Fruit fly (Drosophila melanogaster): ENCODE measurements around the gene CG45075.

The CG45075 gene

dm6 chr2L:6082936-6083627, 8.1 kb upstream of the CG45075 start (continued):
- TF ChIP-seq CG13424 (tag; optimal IDR thresholded peaks at IDR 0.05): peak; percentile 7
- peak; percentile 8 for TF ChIP-seq schlank (tag; optimal IDR thresholded peaks at IDR 0.05)
- peak; percentile 37 for TF ChIP-seq kni (GFP tag; optimal IDR thresholded peaks at IDR 0.05)
- peak; percentile 24 for TF ChIP-seq lbe (GFP tag; optimal IDR thresholded peaks at IDR 0.05)
- peak; percentile 54 for TF ChIP-seq CG17568 (GFP tag; optimal IDR thresholded peaks at IDR 0.05)
- TF ChIP-seq gem (tag; optimal IDR thresholded peaks at IDR 0.05): peak; percentile 19
- no peak for TF ChIP-seq Oli (tag; optimal IDR thresholded peaks at IDR 0.05)
- TF ChIP-seq CG3281 (GFP tag; optimal IDR thresholded peaks at IDR 0.05): peak; percentile 32
- TF ChIP-seq Aef1 (GFP tag; IDR thresholded peaks at IDR 0.05): peak; percentile 17; the same call in 1 of the 3 replicates
- TF ChIP-seq Trl (optimal IDR thresholded peaks at IDR 0.05): peak; percentile 10 to 87
- no peak for TF ChIP-seq Trl (GFP tag; optimal IDR thresholded peaks at IDR 0.05)
- TF ChIP-seq CG10209 (GFP tag; optimal IDR thresholded peaks at IDR 0.05): peak; percentile 34
- TF ChIP-seq sug (tag; optimal IDR thresholded peaks at IDR 0.05): peak; percentile 88
- peak; percentile 19 for TF ChIP-seq CG1603 (tag; optimal IDR thresholded peaks at IDR 0.05)
- peak; percentile 37 for TF ChIP-seq CG8924 (tag; optimal IDR thresholded peaks at IDR 0.05)
- peak; percentile 18 for TF ChIP-seq CG2116 (GFP tag; optimal IDR thresholded peaks at IDR 0.05)
- TF ChIP-seq sd (tag; optimal IDR thresholded peaks at IDR 0.05): peak; percentile 80
- peak in 1 of 2 experiments; percentile 70 for TF ChIP-seq Pdp1 (GFP tag; optimal IDR thresholded peaks at IDR 0.05)
- peak; percentile 2 for TF ChIP-seq NC2β (GFP tag; optimal IDR thresholded peaks at IDR 0.05)
- peak; percentile 95 for TF ChIP-seq CG34376 (GFP tag; optimal IDR thresholded peaks at IDR 0.05)
- TF ChIP-seq CG13287 (GFP tag; IDR thresholded peaks at IDR 0.05; ENCODE audit: partially characterized antibody): 0 out of 2 replicates have a peak, but pooled peaks have one; percentile 26
- TF ChIP-seq CG12659 (GFP tag; optimal IDR thresholded peaks at IDR 0.05): peak; percentile 22
- TF ChIP-seq ftz-f1 (GFP tag; optimal IDR thresholded peaks at IDR 0.05): peak; percentile 96
- no peak for TF ChIP-seq CG18764 (GFP tag; optimal IDR thresholded peaks at IDR 0.05)
- TF ChIP-seq eve (GFP tag; optimal IDR thresholded peaks at IDR 0.05): peak in 1 of 2 experiments; percentile 88
- TF ChIP-seq Fer1 (GFP tag; optimal IDR thresholded peaks at IDR 0.05): peak; percentile 57
- 0 out of 2 replicates have a peak, but pooled peaks have one; percentile 22 for TF ChIP-seq CG32767 (GFP tag; IDR thresholded peaks at IDR 0.05)
- TF ChIP-seq CG6765 (GFP tag; optimal IDR thresholded peaks at IDR 0.05): peak; percentile 5
- peak; percentile 58 for TF ChIP-seq corto (GFP tag; optimal IDR thresholded peaks at IDR 0.05)
- TF ChIP-seq CG7372 (GFP tag; IDR thresholded peaks at IDR 0.05): 0 out of 2 replicates have a peak, but pooled peaks have one; percentile 51
- TF ChIP-seq CG5180 (GFP tag; optimal IDR thresholded peaks at IDR 0.05): no peak
- no peak for TF ChIP-seq vvl (GFP tag; IDR thresholded peaks at IDR 0.05)
- TF ChIP-seq ranshi (GFP tag; IDR thresholded peaks at IDR 0.05): no peak
- 0 out of 3 replicates have a peak, but pooled peaks have one; percentile 21 for TF ChIP-seq vnd (GFP tag; IDR thresholded peaks at IDR 0.05; ENCODE audit: partially characterized antibody)
- TF ChIP-seq B-H2 (GFP tag; optimal IDR thresholded peaks at IDR 0.05): peak; percentile 3
- TF ChIP-seq Bdp1 (GFP tag; optimal IDR thresholded peaks at IDR 0.05): peak; percentile 8
- no peak for TF ChIP-seq CG9876 (GFP tag; optimal IDR thresholded peaks at IDR 0.05)
- TF ChIP-seq gfzf (GFP tag; optimal IDR thresholded peaks at IDR 0.05): no peak
- TF ChIP-seq caup (GFP tag; optimal IDR thresholded peaks at IDR 0.05; ENCODE audit: severe bottlenecking): peak; percentile 55
- TF ChIP-seq chinmo (GFP tag; IDR thresholded peaks at IDR 0.05; ENCODE audit: partially characterized antibody): peak; percentile 96; the same call in 3 of the 4 replicates
- TF ChIP-seq sr (GFP tag; IDR thresholded peaks at IDR 0.05): no peak
- TF ChIP-seq Hey (tag; optimal IDR thresholded peaks at IDR 0.05): peak; percentile 73
- TF ChIP-seq Deaf1 (tag; optimal IDR thresholded peaks at IDR 0.05): peak; percentile 99
- peak; percentile 11 for TF ChIP-seq salm (tag; optimal IDR thresholded peaks at IDR 0.05)
- TF ChIP-seq Dref (GFP tag; IDR thresholded peaks at IDR 0.05): no peak
- TF ChIP-seq Eip74EF (GFP tag; optimal IDR thresholded peaks at IDR 0.05): peak in 1 of 2 experiments; percentile 88
- TF ChIP-seq CG1792 (GFP tag; optimal IDR thresholded peaks at IDR 0.05): no peak
- no peak for TF ChIP-seq Ptx1 (GFP tag; IDR thresholded peaks at IDR 0.05)

Measured in whole organism, embryonic.